Worm (Caenorhabditis elegans) whole organism, L3 larva: ENCODE results near the gene F58F9.3.

Experiments
- ZK546.5 ChIP-seq: sonication (generic microtip); optimal IDR thresholded peaks from 2 replicates; lab custom pipeline; 2017; ENCODE audit warnings: missing biosample characterization, missing genetic modification characterization
- ceh-16 ChIP-seq: sonication (generic microtip); optimal IDR thresholded peaks from 2 replicates; lab custom pipeline; 2017; ENCODE audit warnings: missing biosample characterization, missing genetic modification characterization
- ceh-28 ChIP-seq: fragments of 150-350 bp; optimal IDR thresholded peaks from 2 replicates; lab custom pipeline; 2014; ENCODE audit warnings: missing biosample characterization, missing genetic modification reagents, missing genetic modification characterization
- ceh-82 ChIP-seq: fragments of 150-350 bp; optimal IDR thresholded peaks from 2 replicates; lab custom pipeline; 2014; ENCODE audit warnings: missing biosample characterization, missing genetic modification characterization
- ceh-9 ChIP-seq: sonication (generic microtip); optimal IDR thresholded peaks from 2 replicates; lab custom pipeline; 2018; ENCODE audit warnings: missing biosample characterization, missing genetic modification characterization
- daf-12 ChIP-seq: fragments of 150-350 bp; optimal IDR thresholded peaks from 2 replicates; lab custom pipeline; 2014; ENCODE audit warnings: missing biosample characterization, missing genetic modification reagents, missing genetic modification characterization
- egl-27 ChIP-seq: sonication (generic microtip); optimal IDR thresholded peaks from 4 replicates; lab custom pipeline; 2017; ENCODE audit warnings: missing biosample characterization, missing genetic modification reagents, missing genetic modification characterization
- egl-5 ChIP-seq: fragments of 150-350 bp; optimal IDR thresholded peaks from 2 replicates; lab custom pipeline; 2017; ENCODE audit warnings: missing biosample characterization, missing genetic modification reagents, missing genetic modification characterization, inconsistent platforms
- elt-1 ChIP-seq: fragments of 150-350 bp; optimal IDR thresholded peaks from 2 replicates; lab custom pipeline; 2014; ENCODE audit warnings: missing biosample characterization, missing genetic modification characterization
- elt-2 ChIP-seq: sonication (generic microtip); optimal IDR thresholded peaks from 2 replicates; lab custom pipeline; 2016; ENCODE audit warnings: missing genetic modification reagents, mild to moderate bottlenecking, missing genetic modification characterization, missing compliant biosample characterization
- elt-3 ChIP-seq, 3 experiments: fragments of 150-350 bp in 1 of 3; sonication (generic microtip) in 2 of 3; optimal IDR thresholded peaks; 2 replicates in 2 of 3; 4 replicates in 1 of 3; lab custom pipeline; 2014 to 2017; ENCODE audit warnings: missing biosample characterization in 3 of 3, missing genetic modification characterization in 3 of 3
- fkh-10 ChIP-seq: sonication (generic microtip); optimal IDR thresholded peaks from 2 replicates; lab custom pipeline; 2017; ENCODE audit warnings: missing biosample characterization, missing genetic modification reagents, missing genetic modification characterization
- hmg-11 ChIP-seq: sonication (generic microtip); optimal IDR thresholded peaks from 2 replicates; lab custom pipeline; 2016; ENCODE audit warnings: missing genetic modification characterization, missing compliant biosample characterization
- jun-1 ChIP-seq: fragments of 150-350 bp; optimal IDR thresholded peaks from 2 replicates; lab custom pipeline; 2014; ENCODE audit warnings: missing biosample characterization, missing genetic modification reagents, missing genetic modification characterization
- lin-39 ChIP-seq: fragments of 150-350 bp; optimal IDR thresholded peaks from 2 replicates; lab custom pipeline; 2018; ENCODE audit warnings: missing biosample characterization, missing genetic modification reagents, missing genetic modification characterization
- lsy-12 ChIP-seq: sonication (generic microtip); optimal IDR thresholded peaks from 2 replicates; lab custom pipeline; 2016; ENCODE audit warnings: mild to moderate bottlenecking, missing genetic modification characterization, missing compliant biosample characterization
- nfya-1 ChIP-seq: sonication (generic microtip); optimal IDR thresholded peaks from 2 replicates; lab custom pipeline; 2017; ENCODE audit warnings: missing genetic modification characterization, mild to moderate bottlenecking, missing compliant biosample characterization, antibody characterized with exemption, moderate library complexity; ENCODE audit not compliant: insufficient read depth
- nhr-11 ChIP-seq: fragments of 150-350 bp; optimal IDR thresholded peaks from 2 replicates; lab custom pipeline; 2014; ENCODE audit warnings: missing biosample characterization, missing genetic modification characterization
- nhr-12 ChIP-seq: fragments of 150-350 bp; optimal IDR thresholded peaks from 2 replicates; lab custom pipeline; 2014; ENCODE audit warnings: missing biosample characterization, missing genetic modification characterization
- nhr-237 ChIP-seq: fragments of 150-350 bp; optimal IDR thresholded peaks from 2 replicates; lab custom pipeline; 2014; ENCODE audit warnings: missing biosample characterization, missing genetic modification characterization
- nhr-28 ChIP-seq: fragments of 150-350 bp; optimal IDR thresholded peaks from 2 replicates; lab custom pipeline; 2014; ENCODE audit warnings: missing biosample characterization, missing genetic modification characterization
- nhr-67 ChIP-seq: fragments of 150-350 bp; optimal IDR thresholded peaks from 2 replicates; lab custom pipeline; 2014; ENCODE audit warnings: missing biosample characterization, missing genetic modification characterization
- nhr-76 ChIP-seq: fragments of 150-350 bp; sonication (generic microtip); optimal IDR thresholded peaks from 5 replicates; lab custom pipeline; 2014; ENCODE audit warnings: missing biosample characterization, missing genetic modification characterization
- nhr-77 ChIP-seq: fragments of 150-350 bp; optimal IDR thresholded peaks from 2 replicates; lab custom pipeline; 2014; ENCODE audit warnings: missing biosample characterization, missing genetic modification characterization
- pha-4 ChIP-seq: fragments of 150-350 bp; optimal IDR thresholded peaks from 2 replicates; lab custom pipeline; 2014; ENCODE audit warnings: missing biosample characterization, missing genetic modification reagents, missing genetic modification characterization
- pqm-1 ChIP-seq: fragments of 150-350 bp; optimal IDR thresholded peaks from 2 replicates; lab custom pipeline; 2017; ENCODE audit warnings: missing biosample characterization, missing genetic modification characterization, inconsistent platforms
- snpc-4 ChIP-seq: fragments of 150-350 bp; optimal IDR thresholded peaks from 2 replicates; lab custom pipeline; 2014; ENCODE audit warnings: missing biosample characterization, missing genetic modification characterization
- tbx-2 ChIP-seq: sonication (generic microtip); optimal IDR thresholded peaks from 2 replicates; lab custom pipeline; 2016; ENCODE audit warnings: mild to moderate bottlenecking, missing genetic modification characterization, missing compliant biosample characterization
- zag-1 ChIP-seq: fragments of 150-350 bp; optimal IDR thresholded peaks from 2 replicates; lab custom pipeline; 2014; ENCODE audit warnings: missing biosample characterization, missing genetic modification characterization
- ztf-11 ChIP-seq: fragments of 150-350 bp; optimal IDR thresholded peaks from 2 replicates; lab custom pipeline; 2014; ENCODE audit warnings: missing biosample characterization, missing genetic modification characterization
- ztf-4 ChIP-seq: fragments of 150-350 bp; optimal IDR thresholded peaks from 2 replicates; lab custom pipeline; 2014; ENCODE audit warnings: missing biosample characterization, missing genetic modification characterization

The F58F9.3 gene

DNA sequence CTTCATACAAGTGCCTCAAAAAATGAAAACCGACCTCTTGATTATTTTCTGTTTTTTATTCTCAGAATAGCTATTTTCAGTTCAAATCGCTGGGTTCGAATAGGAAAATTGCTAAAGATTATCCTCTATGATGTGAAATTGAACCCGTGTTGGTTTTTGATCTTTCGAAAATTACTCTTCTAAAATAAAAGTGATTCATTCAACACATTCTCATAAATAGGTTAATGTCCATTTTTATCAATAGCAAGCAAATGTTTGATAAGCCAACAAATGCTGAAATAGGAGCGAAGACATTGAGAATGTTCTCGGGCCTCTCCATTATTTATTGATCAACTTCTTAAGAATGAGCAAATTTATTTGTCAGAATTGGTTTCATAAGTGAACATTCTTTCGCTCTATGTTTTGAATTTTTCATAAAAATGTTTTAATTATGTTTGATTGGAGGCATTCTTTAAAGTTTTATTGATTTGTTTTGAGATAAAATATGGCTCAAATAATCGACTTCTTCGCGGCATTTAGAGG, at the start of gene F58F9.3:
F58F9.3 (plus strand) TSS at position 472 of the 522 bp plus-strand sequence.
- TF ChIP-seq pqm-1 (tag; lab: Kevin White, UChicago) = peak; percentile 81
- no peak for TF ChIP-seq jun-1 (tag; lab: Kevin White, UChicago)
- no peak for TF ChIP-seq fkh-10 (GFP tag; lab: Kevin White, UChicago)
- peak; percentile 74 for TF ChIP-seq elt-2 (tag; lab: Kevin White, UChicago)
- TF ChIP-seq pha-4 = peak; percentile 31
- no peak for TF ChIP-seq elt-3 (tag; optimal IDR thresholded peaks at IDR 0.05; lab: Kevin White, UChicago)
- TF ChIP-seq tbx-2 (tag; lab: Kevin White, UChicago) = no peak
- TF ChIP-seq egl-5 = no peak

DNA sequence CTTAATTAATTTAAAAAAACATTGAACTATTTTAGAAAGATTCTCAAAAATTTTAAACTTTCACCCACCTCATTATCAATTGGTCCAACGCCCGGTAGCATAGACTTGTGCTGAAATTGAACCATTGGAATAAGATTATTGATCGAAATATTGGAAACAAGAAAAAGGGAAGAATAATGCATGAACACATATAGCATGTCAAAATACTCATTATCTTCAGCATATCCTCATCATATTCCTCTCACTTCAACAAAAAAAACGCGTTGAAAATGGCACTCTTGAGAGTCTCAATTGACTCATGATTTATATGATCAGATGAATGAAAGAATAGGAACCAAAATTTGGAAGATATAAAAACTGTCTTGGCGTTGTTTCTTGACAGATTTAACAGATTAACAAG, 49.3 kb upstream of the F58F9.3 start, which contains the start of gene unc-77:
unc-77 (minus strand) TSS at position 101 of the 400 bp plus-strand sequence.
- TF ChIP-seq hmg-11 (tag; lab: Kevin White, UChicago) (no peak), nhr-237 (tag; lab: Kevin White, UChicago) (no peak)

DNA sequence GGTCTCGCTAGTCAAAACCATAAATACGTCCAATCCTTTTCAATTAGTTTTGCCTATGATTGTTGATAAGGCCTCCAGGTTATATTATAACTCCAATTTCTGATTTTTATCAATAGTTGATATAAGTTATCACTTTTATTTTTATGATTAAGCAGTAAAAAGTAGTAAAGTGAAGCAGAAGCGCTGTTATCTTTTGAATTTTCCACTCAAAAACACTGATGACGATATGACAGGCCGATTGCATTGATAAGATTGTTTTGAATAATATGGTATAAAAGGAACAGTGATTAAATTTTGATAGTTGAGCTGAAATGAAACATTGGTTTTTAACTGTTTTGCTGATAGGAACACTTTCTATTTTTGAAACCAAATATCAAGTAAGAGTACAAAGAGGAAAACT, 47.5 kb upstream of the F58F9.3 start, which contains the start of gene asp-9:
asp-9 (plus strand) TSS at position 312 of the 400 bp plus-strand sequence.
- no peak for TF ChIP-seq tbx-2 (tag; lab: Kevin White, UChicago)
- TF ChIP-seq pqm-1 (tag; lab: Kevin White, UChicago) = peak; percentile 87
- peak; percentile 70 for TF ChIP-seq jun-1 (tag; lab: Kevin White, UChicago)
- no peak for TF ChIP-seq ztf-11 (tag; lab: Kevin White, UChicago)
- TF ChIP-seq ceh-16 (tag; lab: Kevin White, UChicago) = no peak
- no peak for TF ChIP-seq zag-1 (tag; lab: Kevin White, UChicago)
- TF ChIP-seq ceh-28 = no peak
- no peak for TF ChIP-seq lin-39 (tag; lab: Kevin White, UChicago)
- TF ChIP-seq nhr-11 (tag; lab: Kevin White, UChicago) = no peak
- peak; percentile 88 for TF ChIP-seq elt-2 (tag; lab: Kevin White, UChicago)
- no peak for TF ChIP-seq ceh-82
- TF ChIP-seq nhr-12 (tag; lab: Kevin White, UChicago) = no peak
- no peak for TF ChIP-seq hmg-11 (tag; lab: Kevin White, UChicago)
- peak; percentile 49 for TF ChIP-seq pha-4

DNA sequence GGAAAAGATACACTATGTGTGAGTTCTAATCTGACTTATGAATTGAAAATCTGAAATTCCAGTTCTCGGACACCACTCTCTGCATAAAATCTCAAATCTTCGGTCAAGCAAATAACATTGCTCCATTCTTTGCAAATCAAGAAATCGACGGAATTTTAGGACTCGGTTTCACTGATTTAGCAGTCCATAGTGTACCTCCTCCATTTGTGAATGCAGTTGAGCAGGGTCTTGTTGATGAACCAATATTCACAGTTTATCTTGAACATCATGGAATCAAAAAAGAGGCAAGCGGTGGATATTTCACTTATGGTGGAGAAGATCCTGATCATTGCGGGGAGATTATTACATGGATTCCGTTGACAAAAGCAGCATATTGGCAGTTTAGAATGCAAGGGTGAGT, 45.9 kb upstream of the F58F9.3 start:
- TF ChIP-seq elt-1 (tag; lab: Kevin White, UChicago) = no peak
- no peak for TF ChIP-seq ceh-82

DNA sequence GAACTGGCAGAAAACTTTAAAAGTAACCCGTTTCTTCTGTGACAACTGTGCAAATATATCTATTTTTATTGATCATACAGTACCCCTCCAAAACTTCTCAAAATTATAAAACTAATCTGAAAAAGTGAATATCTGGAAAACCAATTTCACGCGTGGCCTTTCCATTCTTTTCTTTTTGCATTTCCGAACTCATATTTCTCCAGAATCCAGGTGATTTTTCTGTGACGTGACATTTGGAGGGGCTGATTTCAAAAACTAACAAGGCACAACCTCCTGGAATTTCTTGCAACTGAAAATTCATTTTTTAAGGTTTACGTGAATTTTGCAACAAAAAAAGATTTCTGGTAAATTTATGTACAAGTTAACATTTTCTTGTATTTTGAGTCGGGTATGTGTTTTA, 32.8 kb upstream of the F58F9.3 start:
- TF ChIP-seq snpc-4 (tag; lab: Kevin White, UChicago) (no peak), ceh-9 (tag; lab: Kevin White, UChicago) (no peak), ZK546.5 (tag; lab: Kevin White, UChicago) (no peak), nhr-67 (tag; lab: Kevin White, UChicago) (no peak), ztf-4 (tag; lab: Kevin White, UChicago) (no peak), nhr-76 (tag; lab: Kevin White, UChicago) (no peak), elt-3 (tag; optimal IDR thresholded peaks at IDR 0.05; lab: Kevin White, UChicago) (no peak), nhr-28 (tag; lab: Kevin White, UChicago) (no peak), ceh-82 (no peak), elt-2 (tag; lab: Kevin White, UChicago) (no peak), egl-27 (tag; lab: Kevin White, UChicago) (no peak)

DNA sequence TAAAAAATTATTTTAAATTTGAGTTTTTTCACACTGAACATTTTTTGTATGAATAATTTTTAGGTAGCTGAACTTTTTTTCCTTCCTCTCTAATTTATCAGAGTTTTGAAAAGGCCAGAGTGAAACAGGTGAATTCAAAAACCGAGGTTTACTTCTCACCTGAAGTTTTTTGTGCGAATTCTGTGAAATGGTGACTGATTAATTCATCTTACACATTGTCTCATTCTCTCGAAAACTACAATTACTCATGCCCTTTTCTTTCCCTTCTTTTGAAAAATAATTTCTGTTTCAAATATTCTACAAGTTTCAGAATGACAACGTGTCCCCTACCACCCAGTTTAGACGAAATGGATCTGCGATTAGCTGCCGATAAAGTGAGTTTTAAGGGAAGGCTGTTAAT, 31.3 kb upstream of the F58F9.3 start, which contains the start of gene tkr-2:
tkr-2 (plus strand) TSS at position 301 of the 400 bp plus-strand sequence.
- TF ChIP-seq nhr-77 (tag; lab: Kevin White, UChicago) = no peak
- TF ChIP-seq ZK546.5 (tag; lab: Kevin White, UChicago) = no peak
- TF ChIP-seq nhr-11 (tag; lab: Kevin White, UChicago) = no peak
- TF ChIP-seq daf-12 (tag; lab: Kevin White, UChicago) = no peak
- TF ChIP-seq lsy-12 (tag; lab: Kevin White, UChicago) = no peak
- no peak for TF ChIP-seq nfya-1
- TF ChIP-seq lin-39 (tag; lab: Kevin White, UChicago) = no peak
- TF ChIP-seq, all 47 proteins: peak for 0
